Worm (Caenorhabditis elegans) whole organism, L3 larva: ENCODE measurements around the gene cyp-25A3.

Experiments used
- ZK546.5 ChIP-seq: sonication (generic microtip); optimal IDR thresholded peaks from 2 replicates; lab custom pipeline; 2017; ENCODE audit warnings: missing biosample characterization, missing genetic modification characterization
- ama-1 ChIP-seq: fragments of 150-350 bp; optimal IDR thresholded peaks from 2 replicates; lab custom pipeline; 2018
- ceh-16 ChIP-seq: sonication (generic microtip); optimal IDR thresholded peaks from 2 replicates; lab custom pipeline; 2017; ENCODE audit warnings: missing biosample characterization, missing genetic modification characterization
- ceh-28 ChIP-seq: fragments of 150-350 bp; optimal IDR thresholded peaks from 2 replicates; lab custom pipeline; 2014; ENCODE audit warnings: missing biosample characterization, missing genetic modification reagents, missing genetic modification characterization
- ceh-82 ChIP-seq: fragments of 150-350 bp; optimal IDR thresholded peaks from 2 replicates; lab custom pipeline; 2014; ENCODE audit warnings: missing biosample characterization, missing genetic modification characterization
- egl-5 ChIP-seq: fragments of 150-350 bp; optimal IDR thresholded peaks from 2 replicates; lab custom pipeline; 2017; ENCODE audit warnings: missing biosample characterization, missing genetic modification reagents, missing genetic modification characterization, inconsistent platforms
- elt-1 ChIP-seq: fragments of 150-350 bp; optimal IDR thresholded peaks from 2 replicates; lab custom pipeline; 2014; ENCODE audit warnings: missing biosample characterization, missing genetic modification characterization
- elt-2 ChIP-seq: sonication (generic microtip); optimal IDR thresholded peaks from 2 replicates; lab custom pipeline; 2016; ENCODE audit warnings: missing genetic modification reagents, mild to moderate bottlenecking, missing genetic modification characterization, missing compliant biosample characterization
- elt-3 ChIP-seq, 3 experiments: fragments of 150-350 bp in 1 of 3; sonication (generic microtip) in 2 of 3; optimal IDR thresholded peaks; 2 replicates in 2 of 3; 4 replicates in 1 of 3; lab custom pipeline; 2014 to 2017; ENCODE audit warnings: missing biosample characterization in 3 of 3, missing genetic modification characterization in 3 of 3
- eor-1 ChIP-seq, 2 experiments: fragments of 150-350 bp; optimal IDR thresholded peaks; 2 replicates each; lab custom pipeline; 2014 to 2018; ENCODE audit warnings: missing biosample characterization in 2 of 2, missing genetic modification characterization in 2 of 2
- fkh-10 ChIP-seq: sonication (generic microtip); optimal IDR thresholded peaks from 2 replicates; lab custom pipeline; 2017; ENCODE audit warnings: missing biosample characterization, missing genetic modification reagents, missing genetic modification characterization
- fkh-2 ChIP-seq: fragments of 150-350 bp; optimal IDR thresholded peaks from 2 replicates; lab custom pipeline; 2014; ENCODE audit warnings: missing biosample characterization, missing genetic modification reagents, missing genetic modification characterization
- fos-1 ChIP-seq: fragments of 150-350 bp; optimal IDR thresholded peaks from 2 replicates; lab custom pipeline; 2014; ENCODE audit warnings: missing biosample characterization, missing genetic modification characterization
- hmg-11 ChIP-seq: sonication (generic microtip); optimal IDR thresholded peaks from 2 replicates; lab custom pipeline; 2016; ENCODE audit warnings: missing genetic modification characterization, missing compliant biosample characterization
- jun-1 ChIP-seq: fragments of 150-350 bp; optimal IDR thresholded peaks from 2 replicates; lab custom pipeline; 2014; ENCODE audit warnings: missing biosample characterization, missing genetic modification reagents, missing genetic modification characterization
- lin-15B ChIP-seq: fragments of 150-350 bp; optimal IDR thresholded peaks from 2 replicates; lab custom pipeline; 2014; ENCODE audit warnings: missing biosample characterization, missing genetic modification characterization
- lin-39 ChIP-seq: fragments of 150-350 bp; optimal IDR thresholded peaks from 2 replicates; lab custom pipeline; 2018; ENCODE audit warnings: missing biosample characterization, missing genetic modification reagents, missing genetic modification characterization
- lsy-12 ChIP-seq: sonication (generic microtip); optimal IDR thresholded peaks from 2 replicates; lab custom pipeline; 2016; ENCODE audit warnings: mild to moderate bottlenecking, missing genetic modification characterization, missing compliant biosample characterization
- mml-1 ChIP-seq: fragments of 150-350 bp; sonication (generic microtip); optimal IDR thresholded peaks from 3 replicates; lab custom pipeline; 2014; ENCODE audit warnings: missing biosample characterization, missing genetic modification characterization
- nfya-1 ChIP-seq: sonication (generic microtip); optimal IDR thresholded peaks from 2 replicates; lab custom pipeline; 2017; ENCODE audit warnings: missing genetic modification characterization, mild to moderate bottlenecking, missing compliant biosample characterization, antibody characterized with exemption, moderate library complexity; ENCODE audit not compliant: insufficient read depth
- nhr-11 ChIP-seq: fragments of 150-350 bp; optimal IDR thresholded peaks from 2 replicates; lab custom pipeline; 2014; ENCODE audit warnings: missing biosample characterization, missing genetic modification characterization
- nhr-12 ChIP-seq: fragments of 150-350 bp; optimal IDR thresholded peaks from 2 replicates; lab custom pipeline; 2014; ENCODE audit warnings: missing biosample characterization, missing genetic modification characterization
- nhr-23 ChIP-seq: fragments of 150-350 bp; optimal IDR thresholded peaks from 2 replicates; lab custom pipeline; 2014; ENCODE audit warnings: missing biosample characterization, missing genetic modification reagents, missing genetic modification characterization
- nhr-237 ChIP-seq: fragments of 150-350 bp; optimal IDR thresholded peaks from 2 replicates; lab custom pipeline; 2014; ENCODE audit warnings: missing biosample characterization, missing genetic modification characterization
- nhr-25 ChIP-seq: sonication (generic microtip); optimal IDR thresholded peaks from 2 replicates; lab custom pipeline; 2017; ENCODE audit warnings: missing biosample characterization, missing genetic modification characterization
- nhr-28 ChIP-seq: fragments of 150-350 bp; optimal IDR thresholded peaks from 2 replicates; lab custom pipeline; 2014; ENCODE audit warnings: missing biosample characterization, missing genetic modification characterization
- nhr-43 ChIP-seq: sonication (generic microtip); optimal IDR thresholded peaks from 2 replicates; lab custom pipeline; 2016; ENCODE audit warnings: mild to moderate bottlenecking, missing genetic modification characterization, missing compliant biosample characterization; ENCODE audit not compliant: poor library complexity, severe bottlenecking
- nhr-67 ChIP-seq: fragments of 150-350 bp; optimal IDR thresholded peaks from 2 replicates; lab custom pipeline; 2014; ENCODE audit warnings: missing biosample characterization, missing genetic modification characterization
- nhr-76 ChIP-seq: fragments of 150-350 bp; sonication (generic microtip); optimal IDR thresholded peaks from 5 replicates; lab custom pipeline; 2014; ENCODE audit warnings: missing biosample characterization, missing genetic modification characterization
- nhr-77 ChIP-seq: fragments of 150-350 bp; optimal IDR thresholded peaks from 2 replicates; lab custom pipeline; 2014; ENCODE audit warnings: missing biosample characterization, missing genetic modification characterization
- pha-4 ChIP-seq: fragments of 150-350 bp; optimal IDR thresholded peaks from 2 replicates; lab custom pipeline; 2014; ENCODE audit warnings: missing biosample characterization, missing genetic modification reagents, missing genetic modification characterization
- pqm-1 ChIP-seq: fragments of 150-350 bp; optimal IDR thresholded peaks from 2 replicates; lab custom pipeline; 2017; ENCODE audit warnings: missing biosample characterization, missing genetic modification characterization, inconsistent platforms
- sea-2 ChIP-seq: fragments of 150-350 bp; sonication (generic microtip); optimal IDR thresholded peaks from 4 replicates; lab custom pipeline; 2014; ENCODE audit warnings: missing biosample characterization, missing genetic modification reagents, missing genetic modification characterization
- skn-1 ChIP-seq: fragments of 150-350 bp; optimal IDR thresholded peaks from 2 replicates; lab custom pipeline; 2014; ENCODE audit warnings: missing biosample characterization, missing genetic modification characterization
- snpc-4 ChIP-seq: fragments of 150-350 bp; optimal IDR thresholded peaks from 2 replicates; lab custom pipeline; 2014; ENCODE audit warnings: missing biosample characterization, missing genetic modification characterization
- unc-62 ChIP-seq: fragments of 150-350 bp; sonication (generic microtip); optimal IDR thresholded peaks from 4 replicates; lab custom pipeline; 2014; ENCODE audit warnings: missing biosample characterization, missing genetic modification reagents, missing genetic modification characterization
- zag-1 ChIP-seq: fragments of 150-350 bp; optimal IDR thresholded peaks from 2 replicates; lab custom pipeline; 2014; ENCODE audit warnings: missing biosample characterization, missing genetic modification characterization
- ztf-4 ChIP-seq: fragments of 150-350 bp; optimal IDR thresholded peaks from 2 replicates; lab custom pipeline; 2014; ENCODE audit warnings: missing biosample characterization, missing genetic modification characterization

The cyp-25A3 gene

DNA sequence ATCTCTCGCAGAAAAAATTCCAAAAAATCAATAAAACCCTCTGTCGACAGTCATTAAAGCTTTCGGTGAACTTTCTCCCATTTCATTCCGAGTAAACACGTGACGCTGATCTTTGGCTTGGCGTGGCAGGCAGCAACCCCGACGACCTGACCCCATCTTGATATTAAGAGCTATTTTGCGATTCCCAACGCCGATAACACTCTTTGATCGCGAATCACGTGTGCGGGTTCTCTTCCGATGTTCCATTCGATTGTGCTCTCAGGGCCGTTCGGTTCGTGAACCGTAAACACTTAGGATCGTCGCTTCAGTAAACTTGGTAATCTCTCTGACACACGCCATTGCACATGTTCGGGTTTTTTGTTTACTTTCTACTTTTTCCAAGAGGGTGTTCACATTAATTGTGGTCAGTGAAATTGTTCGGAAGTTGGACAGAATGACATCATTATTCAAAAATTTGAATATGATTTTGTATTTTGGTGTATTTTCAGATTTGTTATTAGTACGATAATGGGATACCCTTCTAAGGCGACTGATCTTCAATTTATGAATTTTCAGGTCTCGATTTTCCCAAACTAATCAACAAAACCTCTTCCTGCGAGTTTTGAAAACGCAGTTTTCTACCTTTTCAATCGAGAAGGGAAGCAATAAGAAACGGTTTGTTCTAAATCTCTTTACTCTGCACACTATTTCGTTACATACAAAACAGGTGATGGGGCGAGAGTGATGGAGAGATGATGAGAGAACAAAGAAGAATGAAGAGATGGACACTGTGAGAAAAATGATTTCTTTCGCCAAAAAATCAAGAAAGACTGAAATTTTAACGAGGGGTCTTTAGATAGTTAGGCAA, 42.1 kb downstream of the cyp-25A3 start:
- TF ChIP-seq ceh-28 (tag; lab: Kevin White, UChicago): peak; percentile 45
- TF ChIP-seq nfya-1 (tag; lab: Kevin White, UChicago): peak; percentile 37
- no peak for TF ChIP-seq nhr-76 (tag; lab: Kevin White, UChicago)
- no peak for TF ChIP-seq nhr-28 (tag; lab: Kevin White, UChicago)
- no peak for TF ChIP-seq nhr-77
- peak; percentile 56 for TF ChIP-seq pqm-1
- no peak for TF ChIP-seq fkh-10 (GFP tag; lab: Kevin White, UChicago)
- no peak for TF ChIP-seq lin-15B
- TF ChIP-seq elt-3 (tag; optimal IDR thresholded peaks at IDR 0.05; lab: Kevin White, UChicago): no peak
- no peak for TF ChIP-seq fos-1 (tag; lab: Kevin White, UChicago)
- peak; percentile 87 for TF ChIP-seq nhr-25 (tag; lab: Kevin White, UChicago)
- peak; percentile 85 for TF ChIP-seq ama-1 (lab: Kevin White, UChicago)
- TF ChIP-seq lin-39 (tag; lab: Kevin White, UChicago): peak; percentile 55
- TF ChIP-seq pha-4: peak; percentile 93
- no peak for TF ChIP-seq unc-62 (GFP tag; lab: Kevin White, UChicago)
- no peak for TF ChIP-seq eor-1 (tag; optimal IDR thresholded peaks at IDR 0.05; lab: Kevin White, UChicago)
- TF ChIP-seq nhr-23 (tag; lab: Kevin White, UChicago): peak; percentile 87
- no peak for TF ChIP-seq ztf-4 (tag; lab: Kevin White, UChicago)
- peak; percentile 37 for TF ChIP-seq elt-2 (tag; lab: Kevin White, UChicago)
- peak; percentile 31 for TF ChIP-seq nhr-43 (tag; lab: Kevin White, UChicago)
- peak; percentile 96 for TF ChIP-seq elt-1 (tag; lab: Kevin White, UChicago)
- TF ChIP-seq zag-1 (tag; lab: Kevin White, UChicago): no peak
- no peak for TF ChIP-seq jun-1 (tag; lab: Kevin White, UChicago)
- no peak for TF ChIP-seq snpc-4 (tag; lab: Kevin White, UChicago)
- TF ChIP-seq mml-1 (tag; lab: Kevin White, UChicago): no peak
- no peak for TF ChIP-seq nhr-12
- TF ChIP-seq egl-5 (tag; lab: Kevin White, UChicago): peak; percentile 30

DNA sequence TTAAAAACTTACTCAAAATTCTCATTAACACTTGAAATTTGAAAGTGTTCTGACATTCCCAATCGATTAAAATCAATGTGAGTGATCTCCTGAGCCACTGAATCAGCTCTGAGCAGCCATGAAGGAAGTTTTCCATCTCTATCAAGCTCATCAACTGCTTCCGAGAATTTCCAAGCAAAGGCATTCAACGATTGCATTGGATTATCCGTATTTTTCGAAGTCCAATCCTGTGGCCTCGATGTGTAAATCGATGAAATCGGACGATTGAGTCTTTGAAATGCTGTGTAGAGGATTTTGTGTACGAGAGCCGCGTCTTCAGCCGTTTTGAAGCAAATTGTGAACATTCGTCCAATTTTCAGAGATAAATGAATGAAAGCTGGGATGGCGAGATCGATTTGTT, 43.6 kb downstream of the cyp-25A3 start:
- TF ChIP-seq sea-2 (GFP tag; lab: Kevin White, UChicago) (no peak), nhr-67 (no peak), skn-1 (tag; lab: Kevin White, UChicago) (no peak), ama-1 (lab: Kevin White, UChicago) (peak; percentile 67)

DNA sequence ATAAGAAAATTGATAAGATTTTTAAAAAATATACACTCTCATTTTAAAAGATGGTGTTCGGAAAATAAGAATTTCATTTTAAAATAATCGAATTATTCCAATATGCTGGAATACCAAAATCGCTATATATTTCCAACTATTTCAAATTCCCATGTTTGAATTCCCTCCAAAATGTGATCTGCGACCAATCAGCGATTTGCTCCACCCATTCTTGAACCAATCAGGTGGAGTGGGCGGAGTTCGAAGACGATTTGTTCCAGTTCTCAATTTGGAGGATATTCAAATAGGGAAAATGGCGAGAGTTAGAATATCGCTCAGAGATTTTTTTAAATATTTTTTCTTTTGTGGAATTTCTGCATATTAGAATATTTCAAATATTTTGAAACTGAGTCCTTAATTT, 48.7 kb downstream of the cyp-25A3 start:
- TF ChIP-seq lsy-12 (tag; lab: Kevin White, UChicago): no peak
- no peak for TF ChIP-seq elt-1 (tag; lab: Kevin White, UChicago)
- peak; percentile 99 for TF ChIP-seq nfya-1 (tag; lab: Kevin White, UChicago)
- peak; percentile 3 for TF ChIP-seq lin-15B
- no peak for TF ChIP-seq nhr-76 (tag; lab: Kevin White, UChicago)
- no peak for TF ChIP-seq nhr-67
- TF ChIP-seq elt-3 (tag; optimal IDR thresholded peaks at IDR 0.05; lab: Kevin White, UChicago): no peak
- no peak for TF ChIP-seq nhr-12
- TF ChIP-seq skn-1 (tag; lab: Kevin White, UChicago): no peak
- peak; percentile 1 for TF ChIP-seq elt-2 (tag; lab: Kevin White, UChicago)
- no peak for TF ChIP-seq hmg-11 (tag; lab: Kevin White, UChicago)
- TF ChIP-seq pqm-1: no peak

DNA sequence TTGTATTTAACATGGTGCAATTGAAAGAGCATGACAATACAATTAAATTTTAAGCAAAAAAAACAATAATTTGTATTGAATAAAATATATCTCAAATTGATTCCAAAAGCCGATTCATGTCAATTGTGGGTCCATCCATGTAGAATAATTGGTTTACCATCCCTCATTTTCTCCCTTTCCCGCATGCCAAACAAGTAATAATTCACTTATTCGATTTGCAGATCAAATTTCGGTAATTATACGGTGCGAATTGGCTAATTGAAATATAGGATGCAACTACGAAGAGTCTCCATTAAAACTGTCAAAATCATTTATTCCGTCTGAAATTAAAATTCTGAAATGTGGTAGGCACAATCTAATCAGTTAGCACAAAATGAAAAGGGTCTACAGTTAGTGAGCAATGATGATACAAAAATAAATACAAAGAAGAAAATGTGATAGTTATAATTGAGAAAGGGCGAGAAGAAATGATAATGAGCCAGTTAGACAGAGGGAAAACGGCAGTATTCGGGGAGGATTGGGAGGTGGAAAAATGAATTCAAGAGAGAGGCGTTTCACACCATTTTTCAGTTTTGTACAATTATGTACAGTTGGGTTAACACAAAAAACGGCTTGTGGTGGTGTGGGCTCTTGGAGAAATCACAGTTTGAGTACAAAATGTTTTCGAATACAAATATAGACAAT, 49.7 kb downstream of the cyp-25A3 start:
- TF ChIP-seq pqm-1: no peak
- no peak for TF ChIP-seq ceh-16 (tag; lab: Kevin White, UChicago)
- TF ChIP-seq nhr-237 (tag; lab: Kevin White, UChicago): no peak
- TF ChIP-seq ZK546.5 (tag; lab: Kevin White, UChicago): no peak
- peak; percentile 39 for TF ChIP-seq ztf-4 (tag; lab: Kevin White, UChicago)
- no peak for TF ChIP-seq nhr-11 (tag; lab: Kevin White, UChicago)
- TF ChIP-seq ceh-28 (tag; lab: Kevin White, UChicago): no peak
- TF ChIP-seq fkh-2 (tag; lab: Kevin White, UChicago): no peak
- TF ChIP-seq ceh-82: no peak
- TF ChIP-seq sea-2 (GFP tag; lab: Kevin White, UChicago): no peak
- peak; percentile 8 for TF ChIP-seq ama-1 (lab: Kevin White, UChicago)
- no peak for TF ChIP-seq nhr-77
- TF ChIP-seq nhr-25 (tag; lab: Kevin White, UChicago): peak; percentile 33
